Fruit fly (Drosophila melanogaster): Measurements from ENCODE around the gene ush.

The ush gene

dm6 chr2L:493274-493673 lies 17.3 kb downstream of the ush start (continued):
- no peak for TF ChIP-seq Mrtf (GFP tag; IDR thresholded peaks at IDR 0.05)
- no peak for TF ChIP-seq lov (optimal IDR thresholded peaks at IDR 0.05)
- TF ChIP-seq lov (GFP tag; IDR thresholded peaks at IDR 0.05) = no peak
- no peak for TF ChIP-seq Oaz (GFP tag; IDR thresholded peaks at IDR 0.05)
- no peak for TF ChIP-seq wek (GFP tag; optimal IDR thresholded peaks at IDR 0.05)
- TF ChIP-seq pan (optimal IDR thresholded peaks at IDR 0.05) = no peak
- peak in 1 of 2 experiments; percentile 36 for TF ChIP-seq pan (GFP tag; optimal IDR thresholded peaks at IDR 0.05 in 1 of 2, IDR thresholded peaks at IDR 0.05 in 1 of 2)
- no peak for TF ChIP-seq YL-1 (GFP tag; optimal IDR thresholded peaks at IDR 0.05)
- TF ChIP-seq CG2678 (tag; optimal IDR thresholded peaks at IDR 0.05) = no peak
- TF ChIP-seq da (GFP tag; optimal IDR thresholded peaks at IDR 0.05) = no peak
- TF ChIP-seq CG12299 (tag; optimal IDR thresholded peaks at IDR 0.05) = no peak
- TF ChIP-seq sug (tag; optimal IDR thresholded peaks at IDR 0.05) = no peak
- no peak for TF ChIP-seq Hr39 (optimal IDR thresholded peaks at IDR 0.05)
- no peak for TF ChIP-seq disco-r (GFP tag; optimal IDR thresholded peaks at IDR 0.05)
- TF ChIP-seq CG17912 (GFP tag; optimal IDR thresholded peaks at IDR 0.05) = no peak
- no peak; the same call in 1 of the 2 replicates for TF ChIP-seq wor (GFP tag; IDR thresholded peaks at IDR 0.05)
- TF ChIP-seq sens-2 (GFP tag; IDR thresholded peaks at IDR 0.05) = no peak
- TF ChIP-seq CG10543 (GFP tag; optimal IDR thresholded peaks at IDR 0.05) = no peak
- TF ChIP-seq nom (GFP tag; optimal IDR thresholded peaks at IDR 0.05) = no peak
- TF ChIP-seq Hr51 (GFP tag; optimal IDR thresholded peaks at IDR 0.05) = peak in 1 of 2 experiments; percentile 46
- TF ChIP-seq btn (GFP tag; optimal IDR thresholded peaks at IDR 0.05) = no peak
- TF ChIP-seq CHES-1-like (GFP tag; optimal IDR thresholded peaks at IDR 0.05) = no peak
- no peak for TF ChIP-seq CG17612 (GFP tag; IDR thresholded peaks at IDR 0.05)
- TF ChIP-seq CG6813 (GFP tag; optimal IDR thresholded peaks at IDR 0.05) = no peak
- peak; percentile 0; the same call in 1 of the 2 replicates for TF ChIP-seq CG4360 (GFP tag; IDR thresholded peaks at IDR 0.05)
- no peak for TF ChIP-seq shn (GFP tag; optimal IDR thresholded peaks at IDR 0.05)
- no peak for TF ChIP-seq kah (GFP tag; optimal IDR thresholded peaks at IDR 0.05)
- no peak for TF ChIP-seq Sox100B (GFP tag; optimal IDR thresholded peaks at IDR 0.05)
- TF ChIP-seq CG15514 (GFP tag; optimal IDR thresholded peaks at IDR 0.05) = no peak
- TF ChIP-seq HLHmδ (GFP tag; optimal IDR thresholded peaks at IDR 0.05) = no peak
- TF ChIP-seq CG11504 (tag; optimal IDR thresholded peaks at IDR 0.05) = peak; percentile 56
- TF ChIP-seq ken (GFP tag; IDR thresholded peaks at IDR 0.05) = peak; percentile 54; the same call in 2 of the 3 replicates
- no peak for TF ChIP-seq HLH4C (GFP tag; IDR thresholded peaks at IDR 0.05; ENCODE audit: partially characterized antibody)
- peak; percentile 25; the same call in 1 of the 2 replicates for TF ChIP-seq ssp (GFP tag; IDR thresholded peaks at IDR 0.05)
- peak; percentile 27; the same call in 1 of the 2 replicates for TF ChIP-seq Atf6 (GFP tag; IDR thresholded peaks at IDR 0.05)
- TF ChIP-seq Sry-δ (GFP tag; optimal IDR thresholded peaks at IDR 0.05) = no peak
- TF ChIP-seq bsh (GFP tag; optimal IDR thresholded peaks at IDR 0.05) = peak in 1 of 2 experiments; percentile 69
- TF ChIP-seq CG16863 (GFP tag; optimal IDR thresholded peaks at IDR 0.05) = peak; percentile 32
- no peak for TF ChIP-seq zfh2 (GFP tag; optimal IDR thresholded peaks at IDR 0.05)
- no peak for TF ChIP-seq Stat92E (GFP tag; optimal IDR thresholded peaks at IDR 0.05)
- TF ChIP-seq Sin3A (optimal IDR thresholded peaks at IDR 0.05) = no peak
- no peak for TF ChIP-seq CG13624 (GFP tag; optimal IDR thresholded peaks at IDR 0.05)
- no peak for TF ChIP-seq so (GFP tag; IDR thresholded peaks at IDR 0.05)
- TF ChIP-seq CG17829 (tag; optimal IDR thresholded peaks at IDR 0.05) = no peak
- TF ChIP-seq CG2199 (GFP tag; IDR thresholded peaks at IDR 0.05) = no peak
- no peak for TF ChIP-seq klu (GFP tag; IDR thresholded peaks at IDR 0.05)
- no peak for TF ChIP-seq C15 (GFP tag; IDR thresholded peaks at IDR 0.05)
- TF ChIP-seq dati (GFP tag; IDR thresholded peaks at IDR 0.05) = no peak
- no peak for TF ChIP-seq Bteb2 (GFP tag; optimal IDR thresholded peaks at IDR 0.05)
- peak; percentile 40; the same call in 1 of the 3 replicates for TF ChIP-seq Aef1 (GFP tag; IDR thresholded peaks at IDR 0.05)
- TF ChIP-seq ems (GFP tag; optimal IDR thresholded peaks at IDR 0.05) = peak; percentile 8
- TF ChIP-seq CG34422 (GFP tag; IDR thresholded peaks at IDR 0.05) = no peak

Data from whole organism, embryonic.